Worm (Caenorhabditis elegans): ENCODE data around the gene F56D2.2.

- TF ChIP-seq him-1 (tag; optimal IDR thresholded peaks at IDR 0.05) (no peak), dao-5 (tag; optimal IDR thresholded peaks at IDR 0.05) (no peak)
Measured at ce11 chrIII:5614648-5615047, 27.6 kb downstream of the F56D2.2 start, which contains the start of gene basl-1.

All from whole organism, L4/young adult.